Fruit fly (Drosophila melanogaster) whole organism, prepupa: Measurements from ENCODE around the gene Tomosyn.

Source experiments
- Blimp-1 ChIP-seq: fragments of 200-800 bp; sonication (Bioruptor generic); optimal IDR thresholded peaks from 3 replicates; lab custom pipeline; 2017; ENCODE audit warnings: missing biosample characterization, missing genetic modification characterization, mild to moderate bottlenecking, moderate library complexity, missing genetic modification reagents
- CG10631 ChIP-seq: fragments of 200-800 bp; sonication (Bioruptor generic); optimal IDR thresholded peaks from 2 replicates; lab custom pipeline; 2016; ENCODE audit warnings: missing biosample characterization, missing genetic modification characterization
- CG15336 ChIP-seq: fragments of 200-800 bp; sonication (Bioruptor generic); IDR thresholded peaks from 2 replicates; pipeline ENCODE4 v1.3.6; 2022; ENCODE audit warnings: missing biosample characterization, missing genetic modification characterization
- CG1621 ChIP-seq: fragments of 200-800 bp; sonication (Bioruptor generic); optimal IDR thresholded peaks from 3 replicates; lab custom pipeline; 2018; ENCODE audit warnings: missing biosample characterization, mild to moderate bottlenecking, missing genetic modification characterization
- CG3032 ChIP-seq: fragments of 200-800 bp; optimal IDR thresholded peaks from 2 replicates; lab custom pipeline; 2019; ENCODE audit warnings: missing biosample characterization, mild to moderate bottlenecking, missing genetic modification characterization, moderate library complexity
- CG32006 ChIP-seq: fragments of 200-800 bp; sonication (Bioruptor generic); optimal IDR thresholded peaks from 3 replicates; lab custom pipeline; 2017; ENCODE audit warnings: missing biosample characterization, mild to moderate bottlenecking, missing genetic modification characterization
- CG34406 ChIP-seq: fragments of 200-800 bp; sonication (Bioruptor generic); optimal IDR thresholded peaks from 3 replicates; lab custom pipeline; 2016; ENCODE audit warnings: missing biosample characterization, missing genetic modification characterization
- CG3919 ChIP-seq: fragments of 200-800 bp; sonication (Bioruptor generic); optimal IDR thresholded peaks from 3 replicates; lab custom pipeline; 2016; ENCODE audit warnings: missing biosample characterization, missing genetic modification characterization
- CG4318 ChIP-seq: fragments of 200-800 bp; sonication (Bioruptor generic); optimal IDR thresholded peaks from 3 replicates; lab custom pipeline; 2017; ENCODE audit warnings: missing biosample characterization, mild to moderate bottlenecking, missing genetic modification characterization
- CG6163 ChIP-seq: fragments of 200-800 bp; sonication (Bioruptor generic); IDR thresholded peaks from 3 replicates; pipeline ENCODE4 v1.3.6; 2022; ENCODE audit warnings: missing biosample characterization, missing genetic modification characterization
- CG6792 ChIP-seq: fragments of 200-800 bp; sonication (Bioruptor generic); optimal IDR thresholded peaks from 3 replicates; lab custom pipeline; 2016; ENCODE audit warnings: missing biosample characterization, missing genetic modification characterization
- CG6808 ChIP-seq: fragments of 200-800 bp; sonication (Bioruptor generic); optimal IDR thresholded peaks from 3 replicates; lab custom pipeline; 2017; ENCODE audit warnings: missing biosample characterization, missing genetic modification characterization, mild to moderate bottlenecking, moderate library complexity, missing genetic modification reagents
- CG6854 ChIP-seq: fragments of 200-800 bp; sonication (Bioruptor generic); optimal IDR thresholded peaks from 2 replicates; lab custom pipeline; 2017; ENCODE audit warnings: missing biosample characterization, mild to moderate bottlenecking, missing genetic modification characterization
- CG7368 ChIP-seq: fragments of 200-800 bp; sonication (Bioruptor generic); optimal IDR thresholded peaks from 3 replicates; lab custom pipeline; 2016; ENCODE audit warnings: missing biosample characterization, missing genetic modification characterization
- CG8119 ChIP-seq: fragments of 200-800 bp; sonication (Bioruptor generic); IDR thresholded peaks from 3 replicates; pipeline ENCODE4 v1.3.6; 2022; ENCODE audit warnings: missing biosample characterization, missing genetic modification characterization
- CG8632 ChIP-seq: fragments of 200-800 bp; sonication (Bioruptor generic); optimal IDR thresholded peaks from 3 replicates; lab custom pipeline; 2016; ENCODE audit warnings: missing biosample characterization, missing genetic modification characterization
- Eip75B ChIP-seq: fragments of 200-800 bp; sonication (Bioruptor generic); optimal IDR thresholded peaks from 3 replicates; lab custom pipeline; 2016; ENCODE audit warnings: missing biosample characterization, missing genetic modification characterization
- Eip78C ChIP-seq: fragments of 200-800 bp; sonication (Bioruptor generic); peaks from one replicate; lab custom pipeline; 2016; ENCODE audit warnings: missing biosample characterization, missing genetic modification characterization
- Eip93F ChIP-seq: fragments of 200-800 bp; sonication (Bioruptor generic); optimal IDR thresholded peaks from 2 replicates; lab custom pipeline; 2016; ENCODE audit warnings: missing biosample characterization, mild to moderate bottlenecking, missing genetic modification characterization
- Ets96B ChIP-seq: fragments of 200-800 bp; optimal IDR thresholded peaks from 2 replicates; lab custom pipeline; 2019; ENCODE audit warnings: missing biosample characterization, mild to moderate bottlenecking, missing genetic modification characterization, moderate library complexity
- Hr39 ChIP-seq: fragments of 200-800 bp; sonication (Bioruptor generic); optimal IDR thresholded peaks from 2 replicates; lab custom pipeline; 2016; ENCODE audit warnings: missing biosample characterization, missing genetic modification characterization
- Met ChIP-seq: fragments of 200-800 bp; sonication (Bioruptor generic); optimal IDR thresholded peaks from 3 replicates; lab custom pipeline; 2016; ENCODE audit warnings: missing biosample characterization, missing genetic modification characterization
- Smox ChIP-seq: fragments of 200-800 bp; sonication (Bioruptor generic); optimal IDR thresholded peaks from 3 replicates; lab custom pipeline; 2016; ENCODE audit warnings: missing biosample characterization, missing genetic modification characterization
- Sox102F ChIP-seq: fragments of 200-800 bp; sonication (Bioruptor generic); optimal IDR thresholded peaks from 2 replicates; lab custom pipeline; 2016; ENCODE audit warnings: missing biosample characterization, mild to moderate bottlenecking, missing genetic modification characterization
- Sox14 ChIP-seq: fragments of 200-800 bp; sonication (Bioruptor generic); optimal IDR thresholded peaks from 3 replicates; lab custom pipeline; 2016; ENCODE audit warnings: missing biosample characterization, missing genetic modification characterization
- Sox15 ChIP-seq: fragments of 200-800 bp; sonication (Bioruptor generic); optimal IDR thresholded peaks from 3 replicates; lab custom pipeline; 2016; ENCODE audit warnings: missing biosample characterization, missing genetic modification characterization
- achi ChIP-seq: fragments of 200-800 bp; sonication (Bioruptor generic); optimal IDR thresholded peaks from 3 replicates; lab custom pipeline; 2016; ENCODE audit warnings: missing biosample characterization, missing genetic modification characterization
- acj6 ChIP-seq: fragments of 200-800 bp; sonication (Bioruptor generic); optimal IDR thresholded peaks from 3 replicates; lab custom pipeline; 2016; ENCODE audit warnings: missing biosample characterization, missing genetic modification characterization
- cyc ChIP-seq: fragments of 200-800 bp; sonication (Bioruptor generic); optimal IDR thresholded peaks from 3 replicates; lab custom pipeline; 2016; ENCODE audit warnings: missing biosample characterization, missing genetic modification characterization
- dac ChIP-seq: fragments of 200-800 bp; sonication (Bioruptor generic); optimal IDR thresholded peaks from 2 replicates; lab custom pipeline; 2017; ENCODE audit warnings: missing biosample characterization, mild to moderate bottlenecking, missing genetic modification characterization
- dsx ChIP-seq: fragments of 200-800 bp; optimal IDR thresholded peaks from 3 replicates; lab custom pipeline; 2019; ENCODE audit warnings: missing biosample characterization, mild to moderate bottlenecking, missing genetic modification characterization, moderate library complexity; ENCODE audit not compliant: poor library complexity, severe bottlenecking
- eg ChIP-seq: fragments of 200-800 bp; sonication (Bioruptor generic); IDR thresholded peaks from 3 replicates; pipeline ENCODE4 v1.3.6; 2022; ENCODE audit warnings: missing biosample characterization, missing genetic modification characterization
- esn ChIP-seq: fragments of 200-800 bp; sonication (Bioruptor generic); optimal IDR thresholded peaks from 2 replicates; lab custom pipeline; 2016; ENCODE audit warnings: missing biosample characterization, mild to moderate bottlenecking, missing genetic modification characterization, moderate library complexity
- fd85E ChIP-seq: fragments of 200-800 bp; sonication (Bioruptor generic); optimal IDR thresholded peaks from 3 replicates; lab custom pipeline; 2016; ENCODE audit warnings: missing biosample characterization, missing genetic modification characterization
- fkh ChIP-seq: fragments of 200-800 bp; sonication (Bioruptor generic); optimal IDR thresholded peaks from 3 replicates; lab custom pipeline; 2017; ENCODE audit warnings: missing biosample characterization, mild to moderate bottlenecking, missing genetic modification characterization, moderate library complexity
- lz ChIP-seq: fragments of 200-800 bp; sonication (Bioruptor generic); optimal IDR thresholded peaks from 3 replicates; lab custom pipeline; 2016; ENCODE audit warnings: missing biosample characterization, missing genetic modification characterization
- net ChIP-seq: fragments of 200-800 bp; sonication (Bioruptor generic); optimal IDR thresholded peaks from 3 replicates; lab custom pipeline; 2016; ENCODE audit warnings: missing biosample characterization, missing genetic modification characterization
- pdm3 ChIP-seq: fragments of 200-800 bp; sonication (Bioruptor generic); optimal IDR thresholded peaks from 3 replicates; lab custom pipeline; 2016; ENCODE audit warnings: missing biosample characterization, missing genetic modification characterization
- spab ChIP-seq: fragments of 200-800 bp; sonication (Bioruptor generic); optimal IDR thresholded peaks from 2 replicates; lab custom pipeline; 2017; ENCODE audit warnings: missing biosample characterization, mild to moderate bottlenecking, missing genetic modification characterization, missing genetic modification reagents
- ss ChIP-seq, 2 experiments: fragments of 200-800 bp; sonication (Bioruptor generic); optimal IDR thresholded peaks; 2 replicates in 1 of 2; 3 replicates in 1 of 2; lab custom pipeline; 2017 to 2018; ENCODE audit warnings: mild to moderate bottlenecking in 2 of 2, missing biosample characterization in 2 of 2, missing genetic modification characterization in 2 of 2, moderate library complexity in 1 of 2
- svp ChIP-seq: fragments of 200-800 bp; sonication (Bioruptor generic); peaks from one replicate; lab custom pipeline; 2016; ENCODE audit warnings: missing biosample characterization, missing genetic modification characterization
- topi ChIP-seq: fragments of 200-800 bp; sonication (Bioruptor generic); optimal IDR thresholded peaks from 3 replicates; lab custom pipeline; 2016; ENCODE audit warnings: missing biosample characterization, missing genetic modification characterization
- vri ChIP-seq: fragments of 200-800 bp; sonication (Bioruptor generic); optimal IDR thresholded peaks from 3 replicates; lab custom pipeline; 2016; ENCODE audit warnings: missing biosample characterization, mild to moderate bottlenecking, missing genetic modification characterization

Tomosyn gene

dm6 chrX:12658400-12658998 is 27.1 kb downstream of the Tomosyn start:
- no peak for TF ChIP-seq Smox (GFP tag; lab: Kevin White, UChicago)
- TF ChIP-seq svp (GFP tag; lab: Kevin White, UChicago), result peak; percentile 1
- TF ChIP-seq vri (GFP tag; lab: Kevin White, UChicago), result peak; percentile 9

- TF ChIP-seq CG3919 (GFP tag; lab: Kevin White, UChicago) (peak; percentile 26), svp (GFP tag; lab: Kevin White, UChicago) (peak; percentile 62), acj6 (GFP tag; lab: Kevin White, UChicago) (no peak), CG6854 (GFP tag; lab: Kevin White, UChicago) (peak; percentile 60), CG32006 (GFP tag; lab: Kevin White, UChicago) (no peak), eg (GFP tag; lab: Robert Waterston, UW) (peak; percentile 47; the same call in 2 of the 3 replicates), Sox102F (GFP tag; lab: Kevin White, UChicago) (no peak), net (peak; percentile 27), CG6163 (GFP tag; lab: Robert Waterston, UW) (peak; percentile 10; the same call in 2 of the 3 replicates), CG7368 (no peak), Sox15 (GFP tag; lab: Kevin White, UChicago) (no peak), Hr39 (no peak), Sox14 (GFP tag; lab: Kevin White, UChicago) (peak; percentile 28), vri (GFP tag; lab: Kevin White, UChicago) (peak; percentile 40), CG15336 (GFP tag; lab: Robert Waterston, UW) (no peak; the same call in 1 of the 2 replicates), ss (GFP tag; optimal IDR thresholded peaks at IDR 0.05; lab: Kevin White, UChicago) (peak; percentile 9 to 15), CG34406 (GFP tag; lab: Kevin White, UChicago) (no peak), achi (peak; percentile 96), Ets96B (no peak), CG4318 (GFP tag; lab: Kevin White, UChicago) (no peak)
Measured at dm6 chrX:12658999-12659560, 27.7 kb downstream of the Tomosyn start, which contains the start of gene Tis11. TSS of gene Tis11 (plus strand) at chrX:12659415.

- TF ChIP-seq vri (GFP tag; lab: Kevin White, UChicago), result peak; percentile 77
- TF ChIP-seq spab (GFP tag; lab: Kevin White, UChicago), result peak; percentile 13
- no peak for TF ChIP-seq eg (GFP tag; lab: Robert Waterston, UW)
- TF ChIP-seq CG6792 (GFP tag; lab: Kevin White, UChicago), result peak; percentile 29
- TF ChIP-seq Ets96B, result peak; percentile 25
- TF ChIP-seq Eip75B (GFP tag; lab: Kevin White, UChicago), result no peak
- peak; percentile 52 for TF ChIP-seq dsx (GFP tag; lab: Kevin White, UChicago)
- peak; percentile 21 for TF ChIP-seq CG10631 (GFP tag; lab: Kevin White, UChicago)
- TF ChIP-seq CG6854 (GFP tag; lab: Kevin White, UChicago), result peak; percentile 58
- TF ChIP-seq CG6808 (GFP tag; lab: Kevin White, UChicago), result peak; percentile 53
- peak; percentile 44 for TF ChIP-seq Sox102F (GFP tag; lab: Kevin White, UChicago)
- peak; percentile 12 for TF ChIP-seq CG1621 (tag; lab: Kevin White, UChicago)
- no peak for TF ChIP-seq dac (GFP tag; lab: Kevin White, UChicago)
- TF ChIP-seq fkh (GFP tag; lab: Kevin White, UChicago), result peak; percentile 88
- peak; percentile 5 for TF ChIP-seq CG3919 (GFP tag; lab: Kevin White, UChicago)
- peak; percentile 79 for TF ChIP-seq svp (GFP tag; lab: Kevin White, UChicago)
- 0 out of 3 replicates have a peak, but pooled peaks have one; percentile 15 for TF ChIP-seq CG8119
- peak; percentile 14 for TF ChIP-seq CG34406 (GFP tag; lab: Kevin White, UChicago)
- peak; percentile 26 for TF ChIP-seq Eip93F (GFP tag; lab: Kevin White, UChicago)
- peak; percentile 65 for TF ChIP-seq Eip78C
- TF ChIP-seq lz, result peak; percentile 9
- peak; percentile 8 for TF ChIP-seq CG3032 (tag; lab: Kevin White, UChicago)
- peak; percentile 7 for TF ChIP-seq CG8632 (GFP tag; lab: Kevin White, UChicago)
- TF ChIP-seq esn, result peak; percentile 12
- no peak for TF ChIP-seq Sox15 (GFP tag; lab: Kevin White, UChicago)
- TF ChIP-seq Met (GFP tag; lab: Kevin White, UChicago), result peak; percentile 20
- no peak for TF ChIP-seq pdm3
- TF ChIP-seq Blimp-1 (GFP tag; lab: Kevin White, UChicago), result peak; percentile 50
- no peak for TF ChIP-seq topi
- no peak for TF ChIP-seq cyc (GFP tag; lab: Kevin White, UChicago)
- peak; percentile 71 to 74 for TF ChIP-seq ss (GFP tag; optimal IDR thresholded peaks at IDR 0.05; lab: Kevin White, UChicago)
- peak; percentile 8 for TF ChIP-seq fd85E (GFP tag; lab: Kevin White, UChicago)
- 0 out of 3 replicates have a peak, but pooled peaks have one; percentile 33 for TF ChIP-seq CG6163 (GFP tag; lab: Robert Waterston, UW)
Measured at dm6 chrX:12660030-12660630, 28.7 kb downstream of the Tomosyn start.
